ENCODE assay signal across 2 worm cellular contexts in genomic region chrV:14645817-14646789, ce11.
TF ChIP-seq lines count a peak whose summit lies in the region.

Gene rfc-1, minus strand, starts transcription at chrV:14645979.
Gene pmp-3, plus strand, starts transcription at chrV:14646739.

TF ChIP-seq in whole organism, L2 larva, 48 proteins besides CTCF, POLR2A, EP300 and RAD21 (continued from another document):
- TF ChIP-seq sma-9 (GFP tag; optimal IDR thresholded peaks at IDR 0.05; lab: Kevin White, UChicago) (no peak), sma-9 (tag; optimal IDR thresholded peaks at IDR 0.05; lab: Kevin White, UChicago) (no peak), ztf-11 (tag; optimal IDR thresholded peaks at IDR 0.05; lab: Kevin White, UChicago) (no peak), unc-55 (GFP tag; optimal IDR thresholded peaks at IDR 0.05; lab: Kevin White, UChicago) (peak; percentile 51), ama-1 (optimal IDR thresholded peaks at IDR 0.05; lab: Kevin White, UChicago) (no peak), nhr-129 (tag; optimal IDR thresholded peaks at IDR 0.05; lab: Kevin White, UChicago) (peak; percentile 16), nhr-6 (tag; optimal IDR thresholded peaks at IDR 0.05; lab: Kevin White, UChicago) (no peak), mbf-1 (tag; optimal IDR thresholded peaks at IDR 0.05; lab: Kevin White, UChicago) (no peak), C34F6.9 (tag; optimal IDR thresholded peaks at IDR 0.05; lab: Kevin White, UChicago) (peak; percentile 39), aly-2 (tag; optimal IDR thresholded peaks at IDR 0.05; lab: Kevin White, UChicago) (no peak), skn-1 (tag; optimal IDR thresholded peaks at IDR 0.05; lab: Kevin White, UChicago) (peak; percentile 2), nhr-10 (tag; optimal IDR thresholded peaks at IDR 0.05; lab: Kevin White, UChicago) (no peak), ceh-82 (tag; optimal IDR thresholded peaks at IDR 0.05; lab: Kevin White, UChicago) (no peak)
TF ChIP-seq in whole organism, L2 larva: peak in this region for 9.

TF ChIP-seq in whole organism, L4 larva, 104 proteins besides CTCF, POLR2A, EP300 and RAD21 (continued from another document):
- TF ChIP-seq ZK546.5 (tag; optimal IDR thresholded peaks at IDR 0.05; lab: Kevin White, UChicago) (no peak), vab-7 (GFP tag; IDR thresholded peaks at IDR 0.05; lab: Robert Waterston, UW) (no peak), R02D3.7 (tag; optimal IDR thresholded peaks at IDR 0.05; lab: Kevin White, UChicago) (no peak), hmg-1.1 (GFP tag; IDR thresholded peaks at IDR 0.05; lab: Robert Waterston, UW) (no peak), dmd-6 (GFP tag; IDR thresholded peaks at IDR 0.05; lab: Robert Waterston, UW) (no peak), lin-29 (GFP tag; IDR thresholded peaks at IDR 0.05; lab: Robert Waterston, UW) (no peak), spr-3 (GFP tag; optimal IDR thresholded peaks at IDR 0.05; lab: Kevin White, UChicago) (no peak), dpl-1 (GFP tag; optimal IDR thresholded peaks at IDR 0.05; lab: Kevin White, UChicago) (peak; percentile 84), nhr-48 (tag; optimal IDR thresholded peaks at IDR 0.05; lab: Kevin White, UChicago) (no peak), aha-1 (tag; lab: Kevin White, UChicago) (no peak), unc-130 (GFP tag; optimal IDR thresholded peaks at IDR 0.05; lab: Kevin White, UChicago) (peak; percentile 48), lin-13 (GFP tag; optimal IDR thresholded peaks at IDR 0.05; lab: Kevin White, UChicago) (no peak), duxl-1 (tag; optimal IDR thresholded peaks at IDR 0.05; lab: Kevin White, UChicago; ENCODE audit: poor library complexity) (no peak), Y5F2A.4 (GFP tag; optimal IDR thresholded peaks at IDR 0.05; lab: Kevin White, UChicago) (no peak), nhr-25 (tag; optimal IDR thresholded peaks at IDR 0.05; lab: Kevin White, UChicago; ENCODE audit: borderline replicate concordance, insufficient read depth) (no peak), skn-1 (tag; optimal IDR thresholded peaks at IDR 0.05; lab: Kevin White, UChicago) (no peak), nhr-41 (GFP tag; IDR thresholded peaks at IDR 0.05; lab: Robert Waterston, UW) (no peak), zfp-3 (GFP tag; conservative IDR thresholded peaks at IDR 0.05; lab: Robert Waterston, UW) (no peak), hif-1 (tag; optimal IDR thresholded peaks at IDR 0.05; lab: Kevin White, UChicago) (no peak), F49E8.2 (tag; optimal IDR thresholded peaks at IDR 0.05; lab: Kevin White, UChicago; ENCODE audit: borderline replicate concordance) (no peak), nhr-10 (tag; optimal IDR thresholded peaks at IDR 0.05; lab: Kevin White, UChicago) (no peak), daf-16 (GFP tag; optimal IDR thresholded peaks at IDR 0.05; lab: Kevin White, UChicago) (no peak), daf-16 (tag; optimal IDR thresholded peaks at IDR 0.05; lab: Kevin White, UChicago) (peak; percentile 6), lin-38 (GFP tag; IDR thresholded peaks at IDR 0.05; lab: Robert Waterston, UW) (peak; percentile 89), F44E2.7 (GFP tag; IDR thresholded peaks at IDR 0.05; lab: Robert Waterston, UW) (no peak), dve-1 (tag; optimal IDR thresholded peaks at IDR 0.05; lab: Kevin White, UChicago; ENCODE audit: insufficient read depth) (no peak), ceh-28 (tag; optimal IDR thresholded peaks at IDR 0.05; lab: Kevin White, UChicago) (no peak), snpc-1.2 (GFP tag; IDR thresholded peaks at IDR 0.05; lab: Robert Waterston, UW) (no peak), Y105C5A.15 (GFP tag; IDR thresholded peaks at IDR 0.05; lab: Robert Waterston, UW) (no peak), dmd-8 (GFP tag; IDR thresholded peaks at IDR 0.05; lab: Robert Waterston, UW) (no peak), egl-27 (tag; optimal IDR thresholded peaks at IDR 0.05; lab: Kevin White, UChicago) (no peak), pha-4 (GFP tag; IDR thresholded peaks at IDR 0.05; lab: Robert Waterston, UW) (no peak), pha-4 (tag; optimal IDR thresholded peaks at IDR 0.05; lab: Kevin White, UChicago) (no peak), tra-1 (GFP tag; IDR thresholded peaks at IDR 0.05; lab: Robert Waterston, UW) (no peak), daf-12 (tag; optimal IDR thresholded peaks at IDR 0.05; lab: Kevin White, UChicago) (no peak), lim-7 (GFP tag; IDR thresholded peaks at IDR 0.05; lab: Robert Waterston, UW) (no peak), unc-39 (tag; optimal IDR thresholded peaks at IDR 0.05; lab: Kevin White, UChicago) (no peak), mdl-1 (tag; optimal IDR thresholded peaks at IDR 0.05; lab: Kevin White, UChicago) (no peak), nhr-6 (tag; optimal IDR thresholded peaks at IDR 0.05; lab: Kevin White, UChicago) (peak; percentile 54), lin-39 (tag; optimal IDR thresholded peaks at IDR 0.05; lab: Kevin White, UChicago) (no peak), saeg-2 (GFP tag; IDR thresholded peaks at IDR 0.05; lab: Robert Waterston, UW) (no peak), snpc-4 (tag; optimal IDR thresholded peaks at IDR 0.05; lab: Kevin White, UChicago) (no peak), zip-2 (tag; optimal IDR thresholded peaks at IDR 0.05; lab: Kevin White, UChicago) (no peak)
